Fruit fly (Drosophila melanogaster) whole organism, embryonic: ENCODE measurements around the gene bumpel.
A peak's percentile ranks its signal among the peaks of the same experiment; 100 is the strongest.

ENCODE experiments used
- Atf6 ChIP-seq: fragments of 200-800 bp; sonication (Bioruptor generic); IDR thresholded peaks from 2 replicates; pipeline ENCODE4 v1.3.6; 2022; ENCODE audit warnings: missing biosample characterization, missing genetic modification characterization
- BtbVII ChIP-seq: fragments of 200-800 bp; sonication (Bioruptor generic); optimal IDR thresholded peaks from 3 replicates; lab custom pipeline; 2017; ENCODE audit warnings: missing biosample characterization, mild to moderate bottlenecking, missing genetic modification characterization
- CG10209 ChIP-seq: fragments of 200-800 bp; sonication (Bioruptor generic); optimal IDR thresholded peaks from 3 replicates; lab custom pipeline; 2017; ENCODE audit warnings: missing biosample characterization, mild to moderate bottlenecking, missing genetic modification characterization, missing genetic modification reagents
- CG10274 ChIP-seq: fragments of 200-800 bp; sonication (Bioruptor generic); optimal IDR thresholded peaks from 3 replicates; lab custom pipeline; 2017; ENCODE audit warnings: missing biosample characterization, mild to moderate bottlenecking, missing genetic modification characterization
- CG11560 ChIP-seq: fragments of 200-800 bp; sonication (Bioruptor generic); IDR thresholded peaks from 3 replicates; pipeline ENCODE4 v1.3.6; 2022; ENCODE audit warnings: missing biosample characterization, missing genetic modification characterization
- CG12219 ChIP-seq: fragments of 200-800 bp; sonication (Bioruptor generic); optimal IDR thresholded peaks from 3 replicates; lab custom pipeline; 2018; ENCODE audit warnings: missing biosample characterization, mild to moderate bottlenecking, missing genetic modification characterization
- CG13296 ChIP-seq: fragments of 200-800 bp; sonication (Bioruptor generic); optimal IDR thresholded peaks from 3 replicates; lab custom pipeline; 2018; ENCODE audit warnings: missing biosample characterization, mild to moderate bottlenecking, missing genetic modification characterization
- CG13424 ChIP-seq: fragments of 200-800 bp; sonication (Bioruptor generic); optimal IDR thresholded peaks from 2 replicates; lab custom pipeline; 2019; ENCODE audit warnings: missing biosample characterization, mild to moderate bottlenecking, missing genetic modification characterization, moderate library complexity
- CG13894 ChIP-seq: fragments of 200-800 bp; sonication (Bioruptor generic); optimal IDR thresholded peaks from 3 replicates; lab custom pipeline; 2018; ENCODE audit warnings: missing biosample characterization, mild to moderate bottlenecking, missing genetic modification characterization, moderate library complexity
- CG14965 ChIP-seq: fragments of 200-800 bp; sonication (Bioruptor generic); optimal IDR thresholded peaks from 2 replicates; lab custom pipeline; 2016; ENCODE audit warnings: missing biosample characterization, missing genetic modification characterization, borderline replicate concordance
- CG17802 ChIP-seq: fragments of 200-800 bp; sonication (Bioruptor generic); optimal IDR thresholded peaks from 2 replicates; lab custom pipeline; 2018; ENCODE audit warnings: missing biosample characterization, mild to moderate bottlenecking, missing genetic modification characterization, moderate library complexity
- CG17912 ChIP-seq: fragments of 200-800 bp; sonication (Bioruptor generic); optimal IDR thresholded peaks from 2 replicates; lab custom pipeline; 2018; ENCODE audit warnings: missing biosample characterization, mild to moderate bottlenecking, missing genetic modification characterization
- CG18476 ChIP-seq: fragments of 200-800 bp; sonication (Bioruptor generic); optimal IDR thresholded peaks from 2 replicates; lab custom pipeline; 2016; ENCODE audit warnings: missing biosample characterization, mild to moderate bottlenecking, missing genetic modification characterization
- CG18619 ChIP-seq: fragments of 200-800 bp; sonication (Bioruptor generic); optimal IDR thresholded peaks from 3 replicates; lab custom pipeline; 2017; ENCODE audit warnings: missing biosample characterization, mild to moderate bottlenecking, missing genetic modification characterization
- CG2875 ChIP-seq: fragments of 200-800 bp; sonication (Bioruptor generic); optimal IDR thresholded peaks from 2 replicates; lab custom pipeline; 2017; ENCODE audit warnings: missing biosample characterization, mild to moderate bottlenecking, missing genetic modification characterization, missing genetic modification reagents
- CG30431 ChIP-seq: fragments of 200-800 bp; sonication (Bioruptor generic); optimal IDR thresholded peaks from 2 replicates; lab custom pipeline; 2017; ENCODE audit warnings: missing biosample characterization, missing genetic modification characterization
- CG31224 ChIP-seq: fragments of 200-800 bp; sonication (Bioruptor generic); IDR thresholded peaks from 2 replicates; pipeline ENCODE4 v1.3.6; 2022; ENCODE audit warnings: missing biosample characterization, missing genetic modification characterization
- CG3281 ChIP-seq: fragments of 200-800 bp; sonication (Bioruptor generic); optimal IDR thresholded peaks from 3 replicates; lab custom pipeline; 2017; ENCODE audit warnings: missing biosample characterization, mild to moderate bottlenecking, missing genetic modification characterization
- CG8388 ChIP-seq: fragments of 200-800 bp; sonication (Bioruptor generic); optimal IDR thresholded peaks from 2 replicates; lab custom pipeline; 2019; ENCODE audit warnings: missing biosample characterization, mild to moderate bottlenecking, missing genetic modification characterization, moderate library complexity
- D19B ChIP-seq: fragments of 200-800 bp; sonication (Bioruptor generic); optimal IDR thresholded peaks from 2 replicates; lab custom pipeline; 2017; ENCODE audit warnings: missing biosample characterization, mild to moderate bottlenecking, missing genetic modification characterization
- Dad ChIP-seq: fragments of 200-800 bp; sonication (Bioruptor generic); optimal IDR thresholded peaks from 3 replicates; lab custom pipeline; 2016; ENCODE audit warnings: missing biosample characterization, missing genetic modification characterization
- Deaf1 ChIP-seq: fragments of 200-800 bp; optimal IDR thresholded peaks from 3 replicates; lab custom pipeline; 2019; ENCODE audit warnings: missing biosample characterization, mild to moderate bottlenecking, missing genetic modification characterization, moderate library complexity
- Dek ChIP-seq: fragments of 200-800 bp; sonication (Bioruptor generic); optimal IDR thresholded peaks from 3 replicates; lab custom pipeline; 2019; ENCODE audit warnings: missing biosample characterization, mild to moderate bottlenecking, missing genetic modification characterization, moderate library complexity
- ERR ChIP-seq: fragments of 200-800 bp; sonication (Bioruptor generic); optimal IDR thresholded peaks from 2 replicates; lab custom pipeline; 2016; ENCODE audit warnings: missing biosample characterization, missing genetic modification characterization
- HLHmδ ChIP-seq: fragments of 200-800 bp; sonication (Bioruptor generic); optimal IDR thresholded peaks from 2 replicates; lab custom pipeline; 2018; ENCODE audit warnings: missing biosample characterization, mild to moderate bottlenecking, missing genetic modification characterization, moderate library complexity
- Hey ChIP-seq: fragments of 200-800 bp; sonication (Bioruptor generic); optimal IDR thresholded peaks from 3 replicates; lab custom pipeline; 2018; ENCODE audit warnings: missing biosample characterization, mild to moderate bottlenecking, missing genetic modification characterization
- Max ChIP-seq: fragments of 200-800 bp; sonication (Bioruptor generic); optimal IDR thresholded peaks from 2 replicates; lab custom pipeline; 2016; ENCODE audit warnings: missing biosample characterization, mild to moderate bottlenecking, missing genetic modification characterization
- NC2β ChIP-seq: fragments of 200-800 bp; sonication (Bioruptor generic); optimal IDR thresholded peaks from 2 replicates; lab custom pipeline; 2016; ENCODE audit warnings: missing biosample characterization, missing genetic modification characterization
- Sry-δ ChIP-seq: fragments of 200-800 bp; sonication (Bioruptor generic); optimal IDR thresholded peaks from 2 replicates; lab custom pipeline; 2016; ENCODE audit warnings: missing biosample characterization, missing genetic modification characterization
- Trl ChIP-seq, 3 experiments: fragments of >200 bp in 2 of 3; fragments of 200-800 bp in 1 of 3; sonication (Bioruptor generic) in 1 of 3; optimal IDR thresholded peaks; 2 replicates in 1 of 3; 3 replicates in 2 of 3; lab custom pipeline; 2016 to 2017; ENCODE audit warnings: missing biosample characterization in 1 of 3, missing genetic modification characterization in 1 of 3
- Xbp1 ChIP-seq: fragments of 200-800 bp; sonication (Bioruptor generic); optimal IDR thresholded peaks from 3 replicates; lab custom pipeline; 2016; ENCODE audit warnings: missing biosample characterization, mild to moderate bottlenecking, missing genetic modification characterization
- ap ChIP-seq: fragments of 200-800 bp; sonication (Bioruptor generic); IDR thresholded peaks from 2 replicates; pipeline ENCODE4 v1.3.6; 2022; ENCODE audit warnings: missing biosample characterization, missing genetic modification characterization
- ato ChIP-seq: fragments of 200-800 bp; sonication (Bioruptor generic); IDR thresholded peaks from 2 replicates; pipeline ENCODE4 v1.3.6; 2022; ENCODE audit warnings: missing biosample characterization, missing genetic modification characterization; ENCODE audit not compliant: partially characterized antibody
- cato ChIP-seq: fragments of 200-800 bp; sonication (Bioruptor generic); optimal IDR thresholded peaks from 2 replicates; lab custom pipeline; 2016; ENCODE audit warnings: missing biosample characterization, missing genetic modification characterization, borderline replicate concordance
- chif ChIP-seq, 2 experiments: fragments of 200-800 bp; sonication (Bioruptor generic); optimal IDR thresholded peaks; 3 replicates each; lab custom pipeline; 2016; ENCODE audit warnings: missing biosample characterization in 2 of 2, missing genetic modification characterization in 2 of 2
- chinmo ChIP-seq: fragments of 200-800 bp; sonication (Bioruptor generic); IDR thresholded peaks from 4 replicates; pipeline ENCODE4 v1.3.6; 2022; ENCODE audit warnings: missing biosample characterization, missing genetic modification characterization; ENCODE audit not compliant: partially characterized antibody
- croc ChIP-seq: fragments of 200-800 bp; sonication (Bioruptor generic); conservative IDR thresholded peaks from 3 replicates; pipeline ENCODE4 v1.3.6; 2022; ENCODE audit warnings: missing biosample characterization, missing genetic modification characterization
- exex ChIP-seq: fragments of 200-800 bp; sonication (Bioruptor generic); optimal IDR thresholded peaks from 4 replicates; lab custom pipeline; 2018; ENCODE audit warnings: missing biosample characterization, mild to moderate bottlenecking, missing genetic modification characterization, moderate library complexity
- fd102C ChIP-seq: fragments of 200-800 bp; sonication (Bioruptor generic); optimal IDR thresholded peaks from 2 replicates; lab custom pipeline; 2018; ENCODE audit warnings: missing biosample characterization, mild to moderate bottlenecking, missing genetic modification characterization, moderate library complexity
- gcm2 ChIP-seq: fragments of 200-800 bp; sonication (Bioruptor generic); optimal IDR thresholded peaks from 2 replicates; lab custom pipeline; 2016; ENCODE audit warnings: missing biosample characterization, missing genetic modification characterization
- ind ChIP-seq: fragments of 200-800 bp; sonication (Bioruptor generic); optimal IDR thresholded peaks from 3 replicates; lab custom pipeline; 2016; ENCODE audit warnings: missing biosample characterization, missing genetic modification characterization
- kay ChIP-seq: fragments of 200-800 bp; sonication (Bioruptor generic); optimal IDR thresholded peaks from 2 replicates; lab custom pipeline; 2016; ENCODE audit warnings: missing biosample characterization, missing genetic modification characterization
- lilli ChIP-seq: fragments of 200-800 bp; sonication (Bioruptor generic); optimal IDR thresholded peaks from 3 replicates; lab custom pipeline; 2016; ENCODE audit warnings: missing biosample characterization, missing genetic modification characterization
- pum ChIP-seq: fragments of 200-800 bp; sonication (Bioruptor generic); optimal IDR thresholded peaks from 2 replicates; lab custom pipeline; 2016; ENCODE audit warnings: missing biosample characterization, missing genetic modification characterization
- shn ChIP-seq: fragments of 200-800 bp; sonication (Bioruptor generic); optimal IDR thresholded peaks from 3 replicates; lab custom pipeline; 2016; ENCODE audit warnings: missing biosample characterization, missing genetic modification characterization
- sima ChIP-seq: fragments of 200-800 bp; sonication (Bioruptor generic); optimal IDR thresholded peaks from 2 replicates; lab custom pipeline; 2016; ENCODE audit warnings: missing biosample characterization, missing genetic modification characterization
- tll ChIP-seq, 2 experiments: fragments of 200-800 bp in 1 of 2; fragments of >200 bp in 1 of 2; sonication (Bioruptor generic) in 1 of 2; optimal IDR thresholded peaks; 2 replicates each; lab custom pipeline; 2017 to 2019; ENCODE audit warnings: missing biosample characterization in 2 of 2, missing genetic modification characterization in 2 of 2, mild to moderate bottlenecking in 1 of 2, moderate library complexity in 1 of 2
- ttk ChIP-seq: fragments of 200-800 bp; sonication (Bioruptor generic); IDR thresholded peaks from 2 replicates; pipeline ENCODE4 v2.1.2; 2022; ENCODE audit warnings: missing biosample characterization, missing genetic modification characterization

The bumpel gene

dm6 chr3R:11454210-11454904 lies 35.9 kb upstream of the bumpel start:
- TF ChIP-seq chinmo (GFP tag; lab: Robert Waterston, UW) (no peak), BtbVII (GFP tag; lab: Kevin White, UChicago) (peak; percentile 22), chif (GFP tag; optimal IDR thresholded peaks at IDR 0.05; lab: Kevin White, UChicago) (no peak), shn (GFP tag; lab: Kevin White, UChicago) (peak; percentile 15), fd102C (GFP tag; lab: Kevin White, UChicago) (no peak), Trl (optimal IDR thresholded peaks at IDR 0.05; lab: Kevin White, UChicago) (no peak), Trl (GFP tag; optimal IDR thresholded peaks at IDR 0.05; lab: Kevin White, UChicago) (no peak), ERR (GFP tag; lab: Kevin White, UChicago) (no peak), Max (GFP tag; lab: Kevin White, UChicago) (no peak), CG10274 (GFP tag; lab: Kevin White, UChicago) (peak; percentile 97), CG17802 (tag; lab: Kevin White, UChicago) (no peak), CG11560 (tag; lab: Robert Waterston, UW) (peak; percentile 41; the same call in 1 of the 3 replicates), Deaf1 (tag; lab: Kevin White, UChicago) (peak; percentile 63), Sry-δ (no peak), ind (GFP tag; lab: Kevin White, UChicago) (peak; percentile 59), CG3281 (GFP tag; lab: Kevin White, UChicago) (peak; percentile 74), Dek (tag; lab: Kevin White, UChicago) (peak; percentile 68), gcm2 (GFP tag; lab: Kevin White, UChicago) (no peak), pum (GFP tag; lab: Kevin White, UChicago) (peak; percentile 29), CG13296 (peak; percentile 39), Hey (tag; lab: Kevin White, UChicago) (no peak), cato (GFP tag; lab: Kevin White, UChicago) (no peak), croc (GFP tag; lab: Robert Waterston, UW) (no peak), CG13424 (peak; percentile 73), CG31224 (GFP tag; lab: Robert Waterston, UW) (peak; percentile 38; the same call in 1 of the 2 replicates), ato (GFP tag; lab: Robert Waterston, UW) (no peak), CG30431 (peak; percentile 1), exex (tag; lab: Kevin White, UChicago) (no peak), ap (GFP tag; lab: Robert Waterston, UW) (no peak), NC2β (GFP tag; lab: Kevin White, UChicago) (no peak), CG13894 (no peak), ttk (GFP tag; lab: Robert Waterston, UW) (no peak; the same call in none of the 2 replicates), HLHmδ (GFP tag; lab: Kevin White, UChicago) (no peak), CG8388 (GFP tag; lab: Kevin White, UChicago) (no peak), tll (GFP tag; optimal IDR thresholded peaks at IDR 0.05; lab: Kevin White, UChicago) (no peak), Atf6 (GFP tag; lab: Robert Waterston, UW) (peak; percentile 63; the same call in 1 of the 2 replicates), CG18476 (GFP tag; lab: Kevin White, UChicago) (no peak), CG18619 (GFP tag; lab: Kevin White, UChicago) (peak; percentile 68), CG10209 (GFP tag; lab: Kevin White, UChicago) (peak; percentile 64), D19B (GFP tag; lab: Kevin White, UChicago) (peak; percentile 79), sima (GFP tag; lab: Kevin White, UChicago) (peak; percentile 19), CG12219 (GFP tag; lab: Kevin White, UChicago) (peak; percentile 29), Dad (no peak), kay (GFP tag; lab: Kevin White, UChicago) (peak; percentile 55), lilli (GFP tag; lab: Kevin White, UChicago) (peak; percentile 70), Xbp1 (GFP tag; lab: Kevin White, UChicago) (peak; percentile 49), CG2875 (GFP tag; lab: Kevin White, UChicago) (no peak), CG17912 (GFP tag; lab: Kevin White, UChicago) (no peak), CG14965 (no peak)
